Worm (Caenorhabditis elegans) whole organism, L1 larva: ENCODE measurements around the gene rpc-25.

Experiments
- C16A3.4 ChIP-seq: fragments of 150-350 bp; optimal IDR thresholded peaks from 2 replicates; lab custom pipeline; 2014; ENCODE audit warnings: missing biosample characterization, missing genetic modification characterization
- aha-1 ChIP-seq: fragments of 150-350 bp; optimal IDR thresholded peaks from 2 replicates; lab custom pipeline; 2014; ENCODE audit warnings: missing biosample characterization, missing genetic modification characterization
- aly-2 ChIP-seq: fragments of 150-350 bp; optimal IDR thresholded peaks from 2 replicates; lab custom pipeline; 2014; ENCODE audit warnings: missing biosample characterization, missing genetic modification characterization
- blmp-1 ChIP-seq: fragments of 150-350 bp; optimal IDR thresholded peaks from 2 replicates; lab custom pipeline; 2014; ENCODE audit warnings: missing biosample characterization, missing genetic modification characterization
- ces-1 ChIP-seq: fragments of 150-350 bp; optimal IDR thresholded peaks from 2 replicates; lab custom pipeline; 2014; ENCODE audit warnings: missing biosample characterization, missing genetic modification reagents, missing genetic modification characterization
- dpl-1 ChIP-seq, 3 experiments: fragments of 150-350 bp in 2 of 3; sonication (generic microtip) in 1 of 3; optimal IDR thresholded peaks; 2 replicates each; lab custom pipeline; 2014 to 2017; ENCODE audit warnings: missing biosample characterization in 3 of 3, missing genetic modification characterization in 3 of 3, missing genetic modification reagents in 3 of 3
- efl-1 ChIP-seq, 4 experiments: fragments of 150-350 bp; optimal IDR thresholded peaks in 3 of 4; peaks in 1 of 4; 1 replicate in 1 of 4; 2 replicates in 3 of 4; lab custom pipeline; 2014; ENCODE audit warnings: missing biosample characterization in 2 of 4, missing genetic modification characterization in 2 of 4, missing genetic modification reagents in 2 of 4
- egl-13 ChIP-seq: sonication (generic microtip); optimal IDR thresholded peaks from 2 replicates; lab custom pipeline; 2016; ENCODE audit warnings: missing genotype, missing genetic modification reagents, missing genetic modification characterization, missing compliant biosample characterization
- egl-27 ChIP-seq, 2 experiments: fragments of 150-350 bp in 1 of 2; sonication (generic microtip); optimal IDR thresholded peaks; 3 replicates each; lab custom pipeline; 2017 to 2018; ENCODE audit warnings: missing biosample characterization in 2 of 2, missing genetic modification characterization in 2 of 2, missing genetic modification reagents in 2 of 2
- elt-3 ChIP-seq, 6 experiments: fragments of 150-350 bp in 1 of 6; sonication (generic microtip); optimal IDR thresholded peaks; 2 replicates each; lab custom pipeline; 2017 to 2018; ENCODE audit warnings: missing biosample characterization in 6 of 6, missing genetic modification characterization in 6 of 6, inconsistent platforms in 1 of 6
- fkh-4 ChIP-seq: sonication (generic microtip); optimal IDR thresholded peaks from 2 replicates; lab custom pipeline; 2016; ENCODE audit warnings: missing compliant biosample characterization, missing genetic modification characterization, borderline replicate concordance
- fos-1 ChIP-seq: fragments of 150-350 bp; optimal IDR thresholded peaks from 2 replicates; lab custom pipeline; 2014; ENCODE audit warnings: missing biosample characterization, missing genetic modification characterization
- grh-1 ChIP-seq: fragments of 200-800 bp; sonication (Bioruptor generic); IDR thresholded peaks from 2 replicates; pipeline ENCODE4 v1.3.6; 2022; ENCODE audit warnings: missing genetic modification reagents, missing genetic modification characterization, missing compliant biosample characterization
- hlh-4 ChIP-seq: sonication (generic microtip); optimal IDR thresholded peaks from 2 replicates; lab custom pipeline; 2016; ENCODE audit warnings: mild to moderate bottlenecking, missing genetic modification characterization, missing compliant biosample characterization
- irx-1 ChIP-seq: sonication (generic microtip); optimal IDR thresholded peaks from 2 replicates; lab custom pipeline; 2016; ENCODE audit warnings: missing genetic modification characterization, missing compliant biosample characterization
- isw-1 ChIP-seq: fragments of 200-800 bp; sonication (Bioruptor generic); IDR thresholded peaks from 2 replicates; pipeline ENCODE4 v1.3.6; 2022; ENCODE audit warnings: missing genetic modification characterization, missing compliant biosample characterization
- lin-13 ChIP-seq: fragments of 150-350 bp; optimal IDR thresholded peaks from 2 replicates; lab custom pipeline; 2014; ENCODE audit warnings: missing biosample characterization, missing genetic modification reagents, missing genetic modification characterization
- lin-15B ChIP-seq: fragments of 150-350 bp; sonication (generic microtip); optimal IDR thresholded peaks from 3 replicates; lab custom pipeline; 2014; ENCODE audit warnings: missing biosample characterization, missing genetic modification characterization
- lin-35 ChIP-seq, 2 experiments: fragments of 150-350 bp; optimal IDR thresholded peaks; 2 replicates each; lab custom pipeline; 2014; ENCODE audit warnings: missing biosample characterization in 2 of 2, missing genetic modification characterization in 2 of 2, missing genetic modification reagents in 2 of 2
- lin-39 ChIP-seq: fragments of 150-350 bp; optimal IDR thresholded peaks from 2 replicates; lab custom pipeline; 2014; ENCODE audit warnings: missing biosample characterization, missing genetic modification reagents, missing genetic modification characterization
- lir-3 ChIP-seq: sonication (generic microtip); optimal IDR thresholded peaks from 2 replicates; lab custom pipeline; 2016; ENCODE audit warnings: mild to moderate bottlenecking, missing genetic modification characterization, moderate library complexity, missing compliant biosample characterization; ENCODE audit not compliant: poor library complexity
- mab-9 ChIP-seq: fragments of 200-800 bp; sonication (Bioruptor generic); IDR thresholded peaks from 2 replicates; pipeline ENCODE4 v1.3.6; 2022; ENCODE audit warnings: missing genetic modification reagents, missing genetic modification characterization, missing compliant biosample characterization
- mef-2 ChIP-seq: fragments of 150-350 bp; optimal IDR thresholded peaks from 2 replicates; lab custom pipeline; 2014; ENCODE audit warnings: missing biosample characterization, missing genetic modification characterization
- mep-1 ChIP-seq: fragments of 150-350 bp; optimal IDR thresholded peaks from 2 replicates; lab custom pipeline; 2014; ENCODE audit warnings: missing biosample characterization, missing genetic modification characterization
- nhr-11 ChIP-seq: fragments of 150-350 bp; optimal IDR thresholded peaks from 2 replicates; lab custom pipeline; 2014; ENCODE audit warnings: missing biosample characterization, missing genetic modification characterization
- nhr-19 ChIP-seq: fragments of 200-800 bp; sonication (Bioruptor generic); conservative IDR thresholded peaks from 2 replicates; pipeline ENCODE4 v1.3.6; 2022; ENCODE audit warnings: missing genetic modification characterization, missing compliant biosample characterization
- nhr-20 ChIP-seq: sonication (generic microtip); optimal IDR thresholded peaks from 2 replicates; lab custom pipeline; 2016; ENCODE audit warnings: mild to moderate bottlenecking, missing genetic modification characterization, missing compliant biosample characterization
- nhr-237 ChIP-seq: fragments of 150-350 bp; optimal IDR thresholded peaks from 2 replicates; lab custom pipeline; 2014; ENCODE audit warnings: missing biosample characterization, missing genetic modification characterization
- nhr-28 ChIP-seq: fragments of 150-350 bp; optimal IDR thresholded peaks from 2 replicates; lab custom pipeline; 2014; ENCODE audit warnings: missing biosample characterization, missing genetic modification characterization
- nhr-71 ChIP-seq: sonication (generic microtip); optimal IDR thresholded peaks from 2 replicates; lab custom pipeline; 2016; ENCODE audit warnings: mild to moderate bottlenecking, missing genetic modification characterization, moderate library complexity, missing compliant biosample characterization
- nhr-84 ChIP-seq: sonication (generic microtip); optimal IDR thresholded peaks from 2 replicates; lab custom pipeline; 2017; ENCODE audit warnings: missing biosample characterization, missing genetic modification characterization
- nhr-85 ChIP-seq: sonication (generic microtip); peaks from one replicate; lab custom pipeline; 2016; ENCODE audit warnings: missing genetic modification characterization, inconsistent platforms, missing compliant biosample characterization
- nhr-90 ChIP-seq: sonication (generic microtip); optimal IDR thresholded peaks from 2 replicates; lab custom pipeline; 2016; ENCODE audit warnings: mild to moderate bottlenecking, missing genetic modification characterization, missing compliant biosample characterization; ENCODE audit not compliant: poor library complexity
- pag-3 ChIP-seq: sonication (generic microtip); optimal IDR thresholded peaks from 2 replicates; lab custom pipeline; 2017; ENCODE audit warnings: missing genetic modification characterization, mild to moderate bottlenecking, missing compliant biosample characterization, antibody characterized with exemption, borderline replicate concordance; ENCODE audit not compliant: insufficient read depth
- rnt-1 ChIP-seq: sonication (generic microtip); optimal IDR thresholded peaks from 2 replicates; lab custom pipeline; 2016; ENCODE audit warnings: mild to moderate bottlenecking, missing genetic modification characterization, moderate library complexity, missing compliant biosample characterization
- snpc-4 ChIP-seq: fragments of 150-350 bp; optimal IDR thresholded peaks from 2 replicates; lab custom pipeline; 2014; ENCODE audit warnings: missing biosample characterization, missing genetic modification characterization
- snu-23 ChIP-seq: sonication (generic microtip); optimal IDR thresholded peaks from 2 replicates; lab custom pipeline; 2016; ENCODE audit warnings: missing genetic modification characterization, missing compliant biosample characterization
- sox-4 ChIP-seq: sonication (generic microtip); optimal IDR thresholded peaks from 2 replicates; lab custom pipeline; 2016; ENCODE audit warnings: missing genetic modification characterization, missing compliant biosample characterization
- sptf-1 ChIP-seq: fragments of 150-350 bp; optimal IDR thresholded peaks from 2 replicates; lab custom pipeline; 2014; ENCODE audit warnings: missing biosample characterization, missing genetic modification characterization
- swsn-7 ChIP-seq: sonication (generic microtip); optimal IDR thresholded peaks from 2 replicates; lab custom pipeline; 2016; ENCODE audit warnings: missing genetic modification characterization, missing compliant biosample characterization
- tbx-2 ChIP-seq: sonication (generic microtip); optimal IDR thresholded peaks from 2 replicates; lab custom pipeline; 2016; ENCODE audit warnings: missing genetic modification characterization, missing compliant biosample characterization
- tlp-1 ChIP-seq: fragments of 150-350 bp; optimal IDR thresholded peaks from 2 replicates; lab custom pipeline; 2014; ENCODE audit warnings: missing biosample characterization, missing genetic modification characterization
- unc-130 ChIP-seq: fragments of 150-350 bp; optimal IDR thresholded peaks from 2 replicates; lab custom pipeline; 2017; ENCODE audit warnings: missing biosample characterization, missing genetic modification characterization, inconsistent platforms
- unc-62 ChIP-seq: fragments of 150-350 bp; optimal IDR thresholded peaks from 2 replicates; lab custom pipeline; 2014; ENCODE audit warnings: missing biosample characterization, missing genetic modification reagents, missing genetic modification characterization
- unc-86 ChIP-seq: sonication (generic microtip); optimal IDR thresholded peaks from 2 replicates; lab custom pipeline; 2016; ENCODE audit warnings: missing genetic modification characterization, missing compliant biosample characterization
- unc-98 ChIP-seq: fragments of 200-800 bp; sonication (Bioruptor generic); IDR thresholded peaks from 2 replicates; pipeline ENCODE4 v1.3.6; 2022; ENCODE audit warnings: missing genetic modification characterization, missing compliant biosample characterization
- xbp-1 ChIP-seq: sonication (generic microtip); optimal IDR thresholded peaks from 2 replicates; lab custom pipeline; 2016; ENCODE audit warnings: missing genetic modification characterization, missing compliant biosample characterization
- zag-1 ChIP-seq: fragments of 150-350 bp; optimal IDR thresholded peaks from 2 replicates; lab custom pipeline; 2014; ENCODE audit warnings: missing biosample characterization, missing genetic modification characterization
- zip-4 ChIP-seq: fragments of 200-800 bp; sonication (Bioruptor generic); optimal IDR thresholded peaks from 2 replicates; lab custom pipeline; 2018; ENCODE audit warnings: mild to moderate bottlenecking, missing genetic modification characterization, moderate library complexity, missing compliant biosample characterization

rpc-25 gene

DNA sequence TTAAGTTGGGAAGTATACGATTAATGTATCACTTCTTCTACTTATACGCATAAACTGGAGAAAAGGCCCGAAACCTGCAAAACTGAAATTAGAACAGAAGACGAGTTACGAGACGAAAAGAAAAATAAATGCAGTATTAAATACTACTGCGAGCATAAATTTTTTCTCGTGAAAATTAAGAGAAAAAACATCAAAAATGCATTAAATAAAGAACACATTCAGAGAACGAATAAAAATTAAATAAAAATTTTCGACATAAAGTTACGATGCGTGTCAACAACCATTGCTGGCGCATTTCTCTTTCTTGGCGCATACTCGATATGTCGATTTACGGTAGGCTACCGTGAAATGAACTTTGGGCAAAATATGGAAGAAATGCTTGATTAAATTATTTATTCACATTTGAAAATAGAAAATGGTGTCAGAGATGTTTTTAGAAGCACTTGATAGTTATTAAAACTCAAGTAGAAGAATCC lies 1.5 kb downstream of the rpc-25 start, which contains the start of the genes ZK856.19 and ZK856.11 (continued):
- TF ChIP-seq elt-3 (tag; optimal IDR thresholded peaks at IDR 0.05; lab: Kevin White, UChicago) = peak in 2 of 6 experiments; percentile 2 to 18
- TF ChIP-seq C16A3.4 = peak; percentile 68
- TF ChIP-seq lin-35 (GFP tag; optimal IDR thresholded peaks at IDR 0.05; lab: Kevin White, UChicago) = peak; percentile 70 to 75
- no peak for TF ChIP-seq nhr-84 (tag; lab: Kevin White, UChicago)
- no peak for TF ChIP-seq unc-98 (GFP tag; lab: Robert Waterston, UW)
- TF ChIP-seq aha-1 (tag; lab: Kevin White, UChicago) = no peak
- TF ChIP-seq nhr-85 = peak; percentile 86
- peak; percentile 78 for TF ChIP-seq lin-15B (tag; lab: Kevin White, UChicago)
- TF ChIP-seq isw-1 (GFP tag; lab: Robert Waterston, UW) = peak; percentile 58
- TF ChIP-seq mep-1 (tag; lab: Kevin White, UChicago) = peak; percentile 88
- peak; percentile 33 for TF ChIP-seq nhr-11 (tag; lab: Kevin White, UChicago)
- TF ChIP-seq aly-2 = peak; percentile 39
- TF ChIP-seq lin-39 = peak; percentile 37
- TF ChIP-seq sox-4 (tag; lab: Kevin White, UChicago) = peak; percentile 0
- peak; percentile 78 for TF ChIP-seq nhr-90 (tag; lab: Kevin White, UChicago)
- no peak for TF ChIP-seq hlh-4 (tag; lab: Kevin White, UChicago)
- peak; percentile 27 for TF ChIP-seq fos-1 (tag; lab: Kevin White, UChicago)
- no peak for TF ChIP-seq nhr-237
- peak; percentile 1 for TF ChIP-seq lin-13 (GFP tag; lab: Kevin White, UChicago)
- peak; percentile 40 for TF ChIP-seq irx-1 (tag; lab: Kevin White, UChicago)
- TF ChIP-seq snu-23 = peak; percentile 79
- no peak for TF ChIP-seq nhr-28 (tag; lab: Kevin White, UChicago)
- TF ChIP-seq dpl-1 (GFP tag; optimal IDR thresholded peaks at IDR 0.05; lab: Kevin White, UChicago) = peak; percentile 58 to 73 (median 72)
- no peak for TF ChIP-seq sptf-1 (tag; lab: Kevin White, UChicago)
- peak; percentile 85 for TF ChIP-seq nhr-71
- peak; percentile 55; the same call in 1 of the 2 replicates for TF ChIP-seq grh-1 (GFP tag; lab: Robert Waterston, UW)
- peak; percentile 70 for TF ChIP-seq rnt-1
- TF ChIP-seq nhr-19 (GFP tag; lab: Robert Waterston, UW) = peak; percentile 75
- TF ChIP-seq efl-1 (optimal IDR thresholded peaks at IDR 0.05; lab: Kevin White, UChicago) = peak; percentile 63 to 74
- peak; percentile 66 to 97 for TF ChIP-seq efl-1 (GFP tag; optimal IDR thresholded peaks at IDR 0.05 in 1 of 2; lab: Kevin White, UChicago)
- peak; percentile 77 for TF ChIP-seq xbp-1 (tag; lab: Kevin White, UChicago)
- TF ChIP-seq tbx-2 (tag; lab: Kevin White, UChicago) = peak; percentile 78
- no peak for TF ChIP-seq mab-9
- TF ChIP-seq unc-62 = no peak
- peak; percentile 54 for TF ChIP-seq unc-86 (tag; lab: Kevin White, UChicago)
- no peak for TF ChIP-seq tlp-1 (tag; lab: Kevin White, UChicago)
- TF ChIP-seq unc-130 = peak; percentile 60
- peak; percentile 78 for TF ChIP-seq nhr-20 (tag; lab: Kevin White, UChicago)
- TF ChIP-seq swsn-7 (tag; lab: Kevin White, UChicago) = peak; percentile 77
- TF ChIP-seq zip-4 (GFP tag; lab: Kevin White, UChicago) = peak; percentile 4
- peak; percentile 69 for TF ChIP-seq snpc-4 (tag; lab: Kevin White, UChicago)

- TF ChIP-seq zag-1 (tag; lab: Kevin White, UChicago) (no peak), egl-13 (tag; lab: Kevin White, UChicago) (no peak), egl-27 (tag; optimal IDR thresholded peaks at IDR 0.05; lab: Kevin White, UChicago) (no peak), nhr-71 (peak; percentile 31), snu-23 (peak; percentile 29), lin-35 (GFP tag; optimal IDR thresholded peaks at IDR 0.05; lab: Kevin White, UChicago) (peak in 1 of 2 experiments; percentile 58), fkh-4 (no peak), unc-62 (no peak), lir-3 (tag; lab: Kevin White, UChicago) (no peak), unc-86 (tag; lab: Kevin White, UChicago) (no peak), ces-1 (GFP tag; lab: Kevin White, UChicago) (no peak), mab-9 (no peak), elt-3 (tag; optimal IDR thresholded peaks at IDR 0.05; lab: Kevin White, UChicago) (peak in 1 of 6 experiments; percentile 80), blmp-1 (tag; lab: Kevin White, UChicago) (peak; percentile 80), swsn-7 (tag; lab: Kevin White, UChicago) (no peak), mef-2 (tag; lab: Kevin White, UChicago) (no peak), lin-13 (GFP tag; lab: Kevin White, UChicago) (no peak), pag-3 (tag; lab: Kevin White, UChicago) (no peak), nhr-19 (GFP tag; lab: Robert Waterston, UW) (no peak), nhr-20 (tag; lab: Kevin White, UChicago) (peak; percentile 11), irx-1 (tag; lab: Kevin White, UChicago) (no peak), nhr-237 (no peak)
Observed at ce11 chrV:10203435-10204009, 2.9 kb downstream of the rpc-25 start, which contains the start of gene chpf-1. Gene chpf-1, minus strand, starts transcription at chrV:10203485.
